Worm (Caenorhabditis elegans) whole organism, mixed stage, embryonic: ENCODE data around the gene dod-20.

Experiments used
- lin-13 ChIP-seq: fragments of 150-350 bp; optimal IDR thresholded peaks from 2 replicates; lab custom pipeline; 2014; ENCODE audit warnings: missing biosample characterization, missing genetic modification characterization
- nhr-28 ChIP-seq: fragments of 150-350 bp; optimal IDR thresholded peaks from 2 replicates; lab custom pipeline; 2014; ENCODE audit warnings: missing biosample characterization, missing genetic modification characterization

ce11 chrV:417656-418353, 4.4 kb upstream of the dod-20 start, which contains the start of gene irg-8:
- TF ChIP-seq nhr-28 (tag; lab: Kevin White, UChicago) (no peak), lin-13 (tag; lab: Kevin White, UChicago) (no peak)
